Worm (Caenorhabditis elegans): Measurements from ENCODE around the gene T03G6.7.

Gene T03G6.7

DNA sequence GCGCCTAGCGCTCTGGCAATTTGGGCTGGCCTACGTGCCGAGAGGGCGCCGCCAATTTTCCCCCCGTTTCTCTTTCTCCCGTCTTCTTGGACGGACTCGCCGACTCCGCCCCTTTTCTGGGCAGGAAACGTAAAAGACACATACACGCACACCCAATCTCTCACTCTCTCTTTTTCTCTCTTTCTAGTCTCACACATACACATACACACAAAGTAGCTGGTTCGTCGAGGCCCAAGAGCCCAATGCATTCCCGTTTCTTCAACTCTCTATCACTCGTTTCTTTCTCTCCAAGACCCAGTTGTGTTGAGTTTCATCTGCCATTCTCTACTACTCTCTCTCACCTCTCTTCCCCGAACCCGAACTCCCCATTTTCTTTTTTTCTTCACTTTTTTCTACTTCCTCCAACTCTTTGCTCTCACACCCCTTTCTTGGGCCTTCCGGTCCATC is 5.0 kb downstream of the T03G6.7 start:
- TF ChIP-seq zip-4 (GFP tag; optimal IDR thresholded peaks at IDR 0.05) (no peak), snpc-4 (tag; optimal IDR thresholded peaks at IDR 0.05) (no peak), hlh-17 (GFP tag; optimal IDR thresholded peaks at IDR 0.05; ENCODE audit: borderline replicate concordance) (no peak), aha-1 (tag; optimal IDR thresholded peaks at IDR 0.05) (no peak), ces-1 (GFP tag; optimal IDR thresholded peaks at IDR 0.05) (no peak), ztf-4 (tag; optimal IDR thresholded peaks at IDR 0.05) (peak; percentile 54), aly-2 (tag; optimal IDR thresholded peaks at IDR 0.05) (no peak), elt-3 (tag; optimal IDR thresholded peaks at IDR 0.05) (no peak), nhr-11 (tag; optimal IDR thresholded peaks at IDR 0.05) (no peak), mef-2 (tag; optimal IDR thresholded peaks at IDR 0.05) (peak; percentile 77), sptf-1 (tag; optimal IDR thresholded peaks at IDR 0.05) (no peak), sup-37 (GFP tag; optimal IDR thresholded peaks at IDR 0.05) (no peak), lin-14 (GFP tag; optimal IDR thresholded peaks at IDR 0.05) (peak; percentile 93), dpl-1 (GFP tag; optimal IDR thresholded peaks at IDR 0.05) (no peak), ets-5 (GFP tag; IDR thresholded peaks at IDR 0.05) (no peak), nhr-85 (tag) (no peak), lin-13 (GFP tag; optimal IDR thresholded peaks at IDR 0.05) (no peak), C34B4.2 (tag; optimal IDR thresholded peaks at IDR 0.05) (no peak), nhr-76 (tag; optimal IDR thresholded peaks at IDR 0.05) (no peak), ceh-8 (GFP tag; optimal IDR thresholded peaks at IDR 0.05) (no peak), mab-9 (GFP tag; IDR thresholded peaks at IDR 0.05) (no peak), dsc-1 (tag; optimal IDR thresholded peaks at IDR 0.05) (peak; percentile 56), nhr-71 (tag; optimal IDR thresholded peaks at IDR 0.05) (peak; percentile 84), efl-1 (optimal IDR thresholded peaks at IDR 0.05) (peak; percentile 12 to 28), efl-1 (GFP tag; optimal IDR thresholded peaks at IDR 0.05 in 1 of 2) (no peak), lin-39 (tag; optimal IDR thresholded peaks at IDR 0.05) (peak; percentile 0), nhr-20 (tag; optimal IDR thresholded peaks at IDR 0.05) (peak; percentile 18), skn-1 (tag; optimal IDR thresholded peaks at IDR 0.05) (peak; percentile 37), nhr-28 (tag; optimal IDR thresholded peaks at IDR 0.05) (no peak), unc-30 (tag; optimal IDR thresholded peaks at IDR 0.05) (no peak), unc-62 (GFP tag; optimal IDR thresholded peaks at IDR 0.05) (no peak), elt-2 (tag; optimal IDR thresholded peaks at IDR 0.05) (no peak), nhr-77 (tag; optimal IDR thresholded peaks at IDR 0.05) (no peak), hlh-4 (tag; optimal IDR thresholded peaks at IDR 0.05) (no peak), F16B12.6 (tag; optimal IDR thresholded peaks at IDR 0.05) (no peak), efl-3 (GFP tag; optimal IDR thresholded peaks at IDR 0.05) (no peak), ama-1 (optimal IDR thresholded peaks at IDR 0.05) (no peak), snu-23 (GFP tag; optimal IDR thresholded peaks at IDR 0.05) (peak; percentile 71), egl-27 (tag; optimal IDR thresholded peaks at IDR 0.05) (no peak), fkh-10 (GFP tag; optimal IDR thresholded peaks at IDR 0.05) (peak; percentile 60), xbp-1 (tag; optimal IDR thresholded peaks at IDR 0.05) (peak; percentile 43), fkh-8 (tag; optimal IDR thresholded peaks at IDR 0.05) (peak; percentile 79), irx-1 (tag; optimal IDR thresholded peaks at IDR 0.05) (no peak), lin-35 (GFP tag; optimal IDR thresholded peaks at IDR 0.05) (peak in 1 of 2 experiments; percentile 39), sox-4 (tag; optimal IDR thresholded peaks at IDR 0.05) (peak; percentile 2), mdl-1 (tag; optimal IDR thresholded peaks at IDR 0.05) (no peak), nhr-84 (tag; optimal IDR thresholded peaks at IDR 0.05) (no peak), egl-13 (tag; optimal IDR thresholded peaks at IDR 0.05) (peak; percentile 33), hpl-2 (GFP tag; optimal IDR thresholded peaks at IDR 0.05) (no peak), zag-1 (tag; optimal IDR thresholded peaks at IDR 0.05) (no peak), ceh-90 (tag; optimal IDR thresholded peaks at IDR 0.05) (no peak), pqm-1 (tag; optimal IDR thresholded peaks at IDR 0.05) (no peak), swsn-7 (tag; optimal IDR thresholded peaks at IDR 0.05) (peak; percentile 65), mep-1 (tag; optimal IDR thresholded peaks at IDR 0.05) (no peak), ztf-11 (tag; optimal IDR thresholded peaks at IDR 0.05) (no peak)

Data from whole organism, L1 larva.